Worm (Caenorhabditis elegans) whole organism, late embryonic: ENCODE results near the gene K12D12.5.

Experiments
- C38D4.7 ChIP-seq: fragments of 200-800 bp; sonication (Bioruptor generic); optimal IDR thresholded peaks from 2 replicates; lab custom pipeline; 2018; ENCODE audit warnings: mild to moderate bottlenecking, missing genetic modification characterization, moderate library complexity, missing compliant biosample characterization
- ama-1 ChIP-seq: fragments of 150-350 bp; optimal IDR thresholded peaks from 2 replicates; lab custom pipeline; 2014
- ceh-48 ChIP-seq: sonication (generic microtip); optimal IDR thresholded peaks from 2 replicates; lab custom pipeline; 2016; ENCODE audit warnings: missing genetic modification characterization, inconsistent platforms, missing compliant biosample characterization
- fkh-10 ChIP-seq: fragments of 150-350 bp; optimal IDR thresholded peaks from 2 replicates; lab custom pipeline; 2014; ENCODE audit warnings: missing biosample characterization, missing genetic modification reagents, missing genetic modification characterization
- pax-1 ChIP-seq: fragments of 150-350 bp; optimal IDR thresholded peaks from 2 replicates; lab custom pipeline; 2014; ENCODE audit warnings: missing biosample characterization, missing genetic modification characterization
- pros-1 ChIP-seq: fragments of 150-350 bp; optimal IDR thresholded peaks from 2 replicates; lab custom pipeline; 2014; ENCODE audit warnings: missing biosample characterization, missing genetic modification reagents, missing genetic modification characterization

- TF ChIP-seq fkh-10 (no peak), pros-1 (tag; lab: Kevin White, UChicago) (no peak), C38D4.7 (GFP tag; lab: Kevin White, UChicago) (no peak), ama-1 (no peak), pax-1 (no peak), ceh-48 (tag; lab: Kevin White, UChicago) (no peak)
Measured at ce11 chrII:11813895-11814369, 46.9 kb upstream of the K12D12.5 start, which contains the start of gene F43G6.8.
